Fruit fly (Drosophila melanogaster) whole organism, embryonic: ENCODE data around the gene MTPAP.
A peak's percentile ranks its signal among the peaks of the same experiment; 100 is the strongest.

Source experiments
- Aef1 ChIP-seq: fragments of 200-800 bp; sonication (Bioruptor generic); IDR thresholded peaks from 3 replicates; pipeline ENCODE4 v1.3.6; 2022; ENCODE audit warnings: missing biosample characterization, missing genetic modification characterization
- Atf3 ChIP-seq: fragments of 200-800 bp; sonication (Bioruptor generic); optimal IDR thresholded peaks from 3 replicates; lab custom pipeline; 2016; ENCODE audit warnings: missing biosample characterization, missing genetic modification characterization
- Bteb2 ChIP-seq: fragments of 200-800 bp; sonication (Bioruptor generic); optimal IDR thresholded peaks from 2 replicates; lab custom pipeline; 2016; ENCODE audit warnings: missing biosample characterization, missing genetic modification characterization
- CG10543 ChIP-seq: fragments of 200-800 bp; sonication (Bioruptor generic); optimal IDR thresholded peaks from 3 replicates; lab custom pipeline; 2017; ENCODE audit warnings: missing biosample characterization, mild to moderate bottlenecking, missing genetic modification characterization, moderate library complexity
- CG11247 ChIP-seq: fragments of 200-800 bp; sonication (Bioruptor generic); IDR thresholded peaks from 2 replicates; pipeline ENCODE4 v1.3.6; 2022; ENCODE audit warnings: missing biosample characterization, missing genetic modification characterization
- CG11723 ChIP-seq: fragments of 200-800 bp; sonication (Bioruptor generic); optimal IDR thresholded peaks from 2 replicates; lab custom pipeline; 2017; ENCODE audit warnings: missing biosample characterization, mild to moderate bottlenecking, missing genetic modification characterization
- CG14710 ChIP-seq: fragments of 200-800 bp; sonication (Bioruptor generic); optimal IDR thresholded peaks from 3 replicates; lab custom pipeline; 2019; ENCODE audit warnings: missing biosample characterization, mild to moderate bottlenecking, missing genetic modification characterization, moderate library complexity
- CG15073 ChIP-seq: fragments of 200-800 bp; sonication (Bioruptor generic); optimal IDR thresholded peaks from 2 replicates; lab custom pipeline; 2016; ENCODE audit warnings: missing biosample characterization, missing genetic modification characterization
- CG16813 ChIP-seq: fragments of 200-800 bp; sonication (Bioruptor generic); IDR thresholded peaks from 3 replicates; pipeline ENCODE4 v1.3.6; 2022; ENCODE audit warnings: missing biosample characterization, missing genetic modification characterization; ENCODE audit not compliant: partially characterized antibody
- CG18476 ChIP-seq: fragments of 200-800 bp; sonication (Bioruptor generic); optimal IDR thresholded peaks from 2 replicates; lab custom pipeline; 2016; ENCODE audit warnings: missing biosample characterization, mild to moderate bottlenecking, missing genetic modification characterization
- CG2875 ChIP-seq: fragments of 200-800 bp; sonication (Bioruptor generic); optimal IDR thresholded peaks from 2 replicates; lab custom pipeline; 2017; ENCODE audit warnings: missing biosample characterization, mild to moderate bottlenecking, missing genetic modification characterization, missing genetic modification reagents
- CG30020 ChIP-seq: fragments of 200-800 bp; optimal IDR thresholded peaks from 2 replicates; lab custom pipeline; 2019; ENCODE audit warnings: missing biosample characterization, mild to moderate bottlenecking, missing genetic modification characterization, moderate library complexity
- CG30431 ChIP-seq: fragments of 200-800 bp; sonication (Bioruptor generic); optimal IDR thresholded peaks from 2 replicates; lab custom pipeline; 2017; ENCODE audit warnings: missing biosample characterization, missing genetic modification characterization
- CG3281 ChIP-seq: fragments of 200-800 bp; sonication (Bioruptor generic); optimal IDR thresholded peaks from 3 replicates; lab custom pipeline; 2017; ENCODE audit warnings: missing biosample characterization, mild to moderate bottlenecking, missing genetic modification characterization
- CG3847 ChIP-seq: fragments of 200-800 bp; sonication (Bioruptor generic); IDR thresholded peaks from 2 replicates; pipeline ENCODE4 v1.3.6; 2022; ENCODE audit warnings: missing biosample characterization, missing genetic modification characterization
- CG4404 ChIP-seq: fragments of 200-800 bp; sonication (Bioruptor generic); IDR thresholded peaks from 2 replicates; pipeline ENCODE4 v1.3.6; 2022; ENCODE audit warnings: missing biosample characterization, missing genetic modification characterization
- CG5180 ChIP-seq: fragments of 200-800 bp; sonication (Bioruptor generic); optimal IDR thresholded peaks from 3 replicates; lab custom pipeline; 2017; ENCODE audit warnings: missing biosample characterization, missing genetic modification characterization, mild to moderate bottlenecking, moderate library complexity, missing genetic modification reagents
- CG6683 ChIP-seq: fragments of 200-800 bp; sonication (Bioruptor generic); optimal IDR thresholded peaks from 2 replicates; lab custom pipeline; 2017; ENCODE audit warnings: missing biosample characterization, mild to moderate bottlenecking, missing genetic modification characterization, missing genetic modification reagents
- CG6765 ChIP-seq: fragments of 200-800 bp; sonication (Bioruptor generic); optimal IDR thresholded peaks from 3 replicates; lab custom pipeline; 2017; ENCODE audit warnings: missing biosample characterization, mild to moderate bottlenecking, missing genetic modification characterization
- CG8089 ChIP-seq: fragments of 200-800 bp; sonication (Bioruptor generic); optimal IDR thresholded peaks from 3 replicates; lab custom pipeline; 2016; ENCODE audit warnings: missing biosample characterization, missing genetic modification characterization
- CG8359 ChIP-seq: fragments of 200-800 bp; sonication (Bioruptor generic); optimal IDR thresholded peaks from 2 replicates; lab custom pipeline; 2017; ENCODE audit warnings: missing biosample characterization, mild to moderate bottlenecking, missing genetic modification characterization, borderline replicate concordance
- CG8944 ChIP-seq: fragments of 200-800 bp; sonication (Bioruptor generic); optimal IDR thresholded peaks from 3 replicates; lab custom pipeline; 2016; ENCODE audit warnings: missing biosample characterization, missing genetic modification characterization
- CG9437 ChIP-seq: fragments of 200-800 bp; sonication (Bioruptor generic); optimal IDR thresholded peaks from 2 replicates; lab custom pipeline; 2018; ENCODE audit warnings: missing biosample characterization, mild to moderate bottlenecking, missing genetic modification characterization
- CG9932 ChIP-seq: fragments of 200-800 bp; sonication (Bioruptor generic); IDR thresholded peaks from 2 replicates; pipeline ENCODE4 v1.3.6; 2022; ENCODE audit warnings: missing biosample characterization, missing genetic modification characterization
- CkIIα-i1 ChIP-seq: fragments of 200-800 bp; sonication (Bioruptor generic); IDR thresholded peaks from 2 replicates; pipeline ENCODE4 v1.3.6; 2022; ENCODE audit warnings: missing biosample characterization, missing genetic modification characterization
- HLH3B ChIP-seq: fragments of 200-800 bp; sonication (Bioruptor generic); IDR thresholded peaks from 2 replicates; pipeline ENCODE4 v1.3.6; 2022; ENCODE audit warnings: missing biosample characterization, missing genetic modification characterization
- Hmr ChIP-seq: fragments of 200-800 bp; sonication (Bioruptor generic); optimal IDR thresholded peaks from 3 replicates; lab custom pipeline; 2017; ENCODE audit warnings: mild to moderate bottlenecking, missing biosample characterization, missing genetic modification reagents, missing genetic modification characterization
- Hr51 ChIP-seq, 2 experiments: fragments of 200-800 bp; sonication (Bioruptor generic); optimal IDR thresholded peaks; 2 replicates in 1 of 2; 3 replicates in 1 of 2; lab custom pipeline; 2016 to 2018; ENCODE audit warnings: missing biosample characterization in 2 of 2, missing genetic modification characterization in 2 of 2, mild to moderate bottlenecking in 1 of 2, moderate library complexity in 1 of 2
- Hsf ChIP-seq: fragments of 200-800 bp; sonication (Bioruptor generic); optimal IDR thresholded peaks from 3 replicates; lab custom pipeline; 2016; ENCODE audit warnings: missing biosample characterization, missing genetic modification characterization
- Jarid2 ChIP-seq: fragments of 200-800 bp; sonication (Bioruptor generic); optimal IDR thresholded peaks from 3 replicates; lab custom pipeline; 2017; ENCODE audit warnings: mild to moderate bottlenecking, missing biosample characterization, missing genetic modification reagents, missing genetic modification characterization
- NC2β ChIP-seq: fragments of 200-800 bp; sonication (Bioruptor generic); optimal IDR thresholded peaks from 2 replicates; lab custom pipeline; 2016; ENCODE audit warnings: missing biosample characterization, missing genetic modification characterization
- Sox100B ChIP-seq: fragments of 200-800 bp; sonication (Bioruptor generic); optimal IDR thresholded peaks from 3 replicates; lab custom pipeline; 2018; ENCODE audit warnings: missing biosample characterization, mild to moderate bottlenecking, missing genetic modification characterization
- ac ChIP-seq: fragments of 200-800 bp; sonication (Bioruptor generic); optimal IDR thresholded peaks from 3 replicates; lab custom pipeline; 2017; ENCODE audit warnings: missing biosample characterization, mild to moderate bottlenecking, missing genetic modification characterization
- bcd ChIP-seq: fragments of 200-800 bp; sonication (Bioruptor generic); optimal IDR thresholded peaks from 2 replicates; lab custom pipeline; 2017; ENCODE audit warnings: missing biosample characterization, mild to moderate bottlenecking, missing genetic modification characterization
- cas ChIP-seq: fragments of 200-800 bp; sonication (Bioruptor generic); IDR thresholded peaks from 2 replicates; pipeline ENCODE4 v1.3.6; 2022; ENCODE audit warnings: missing biosample characterization, missing genetic modification characterization
- cwo ChIP-seq: fragments of 200-800 bp; sonication (Bioruptor generic); optimal IDR thresholded peaks from 3 replicates; lab custom pipeline; 2017; ENCODE audit warnings: missing biosample characterization, missing genetic modification characterization, mild to moderate bottlenecking, moderate library complexity, missing genetic modification reagents
- fd3F ChIP-seq: fragments of 200-800 bp; sonication (Bioruptor generic); optimal IDR thresholded peaks from 2 replicates; lab custom pipeline; 2018; ENCODE audit warnings: missing biosample characterization, mild to moderate bottlenecking, missing genetic modification characterization, moderate library complexity
- grau ChIP-seq: fragments of 200-800 bp; optimal IDR thresholded peaks from 3 replicates; lab custom pipeline; 2019; ENCODE audit warnings: missing biosample characterization, mild to moderate bottlenecking, missing genetic modification characterization, moderate library complexity
- ind ChIP-seq: fragments of 200-800 bp; sonication (Bioruptor generic); optimal IDR thresholded peaks from 3 replicates; lab custom pipeline; 2016; ENCODE audit warnings: missing biosample characterization, missing genetic modification characterization
- klu ChIP-seq: fragments of 200-800 bp; sonication (Bioruptor generic); IDR thresholded peaks from 2 replicates; pipeline ENCODE4 v1.3.6; 2022; ENCODE audit warnings: missing biosample characterization, missing genetic modification characterization
- lab ChIP-seq: fragments of 200-800 bp; sonication (Bioruptor generic); optimal IDR thresholded peaks from 3 replicates; lab custom pipeline; 2017; ENCODE audit warnings: missing biosample characterization, missing genetic modification characterization, mild to moderate bottlenecking, moderate library complexity, missing genetic modification reagents
- pan ChIP-seq, 4 experiments: fragments of >200 bp in 3 of 4; fragments of 200-800 bp in 1 of 4; sonication (Bioruptor generic) in 1 of 4; optimal IDR thresholded peaks in 3 of 4; IDR thresholded peaks in 1 of 4; 2 replicates each; pipeline versions ENCODE4 v1.3.6 to Lab custom; 2017 to 2022; ENCODE audit warnings: missing biosample characterization in 2 of 4, missing genetic modification characterization in 2 of 4, mixed read lengths in 1 of 4
- peb ChIP-seq: fragments of 200-800 bp; sonication (Bioruptor generic); IDR thresholded peaks from 2 replicates; pipeline ENCODE4 v1.3.6; 2022; ENCODE audit warnings: missing biosample characterization, missing genetic modification characterization
- sna ChIP-seq: fragments of 200-800 bp; sonication (Bioruptor generic); IDR thresholded peaks from 2 replicates; pipeline ENCODE4 v1.3.6; 2022; ENCODE audit warnings: missing biosample characterization, missing genetic modification characterization; ENCODE audit not compliant: partially characterized antibody
- so ChIP-seq: fragments of 200-800 bp; sonication (Bioruptor generic); IDR thresholded peaks from 3 replicates; pipeline ENCODE4 v1.3.6; 2022; ENCODE audit warnings: missing biosample characterization, missing genetic modification characterization
- sob ChIP-seq: fragments of 200-800 bp; sonication (Bioruptor generic); IDR thresholded peaks from 2 replicates; pipeline ENCODE4 v1.3.6; 2022; ENCODE audit warnings: missing biosample characterization, missing genetic modification characterization
- unpg ChIP-seq: fragments of 200-800 bp; sonication (Bioruptor generic); optimal IDR thresholded peaks from 3 replicates; lab custom pipeline; 2018; ENCODE audit warnings: missing biosample characterization, mild to moderate bottlenecking, missing genetic modification characterization, moderate library complexity
- zf30C ChIP-seq: fragments of 200-800 bp; sonication (Bioruptor generic); optimal IDR thresholded peaks from 3 replicates; lab custom pipeline; 2018; ENCODE audit warnings: missing biosample characterization, mild to moderate bottlenecking, missing genetic modification characterization

Gene MTPAP

dm6 chrX:1398455-1399055, 49.4 kb upstream of the MTPAP start (continued):
- TF ChIP-seq CG14710, result peak; percentile 20
- peak; percentile 32; the same call in 1 of the 2 replicates for TF ChIP-seq klu (GFP tag; lab: Robert Waterston, UW)
- peak; percentile 56; the same call in 2 of the 3 replicates for TF ChIP-seq Aef1 (GFP tag; lab: Robert Waterston, UW)
- peak; percentile 71 for TF ChIP-seq bcd
- TF ChIP-seq CG8089 (GFP tag; lab: Kevin White, UChicago), result peak; percentile 41
- no peak for TF ChIP-seq ac
- no peak for TF ChIP-seq CG30020 (tag; lab: Kevin White, UChicago)
- no peak for TF ChIP-seq CG8359 (GFP tag; lab: Kevin White, UChicago)
- peak; percentile 98 for TF ChIP-seq grau (tag; lab: Kevin White, UChicago)
- peak; percentile 67 for TF ChIP-seq CG9932 (GFP tag; lab: Robert Waterston, UW)
- TF ChIP-seq CG30431, result peak; percentile 57
- peak; percentile 65 for TF ChIP-seq lab
- TF ChIP-seq HLH3B, result peak; percentile 60
- no peak for TF ChIP-seq CG10543 (GFP tag; lab: Kevin White, UChicago)
- peak; percentile 59 for TF ChIP-seq CG4404 (GFP tag; lab: Robert Waterston, UW)
- TF ChIP-seq Hmr (GFP tag; lab: Kevin White, UChicago), result peak; percentile 71
- peak; percentile 33 for TF ChIP-seq CG18476 (GFP tag; lab: Kevin White, UChicago)
- TF ChIP-seq so (GFP tag; lab: Robert Waterston, UW), result 0 out of 3 replicates have a peak, but pooled peaks have one; percentile 36
- TF ChIP-seq CG11247 (GFP tag; lab: Robert Waterston, UW), result peak; percentile 57; the same call in 1 of the 2 replicates
- TF ChIP-seq Bteb2 (GFP tag; lab: Kevin White, UChicago), result no peak
- no peak for TF ChIP-seq sna (GFP tag; lab: Robert Waterston, UW)
- TF ChIP-seq sob, result peak; percentile 65
- peak; percentile 31 for TF ChIP-seq Atf3 (GFP tag; lab: Kevin White, UChicago)
- TF ChIP-seq fd3F (GFP tag; lab: Kevin White, UChicago), result peak; percentile 52
- no peak for TF ChIP-seq cas (GFP tag; lab: Robert Waterston, UW)
- TF ChIP-seq NC2β (GFP tag; lab: Kevin White, UChicago), result no peak
- TF ChIP-seq CG16813, result no peak
- TF ChIP-seq CG9437 (GFP tag; lab: Kevin White, UChicago), result peak; percentile 31
- no peak for TF ChIP-seq zf30C (GFP tag; lab: Kevin White, UChicago)
- TF ChIP-seq CG8944 (GFP tag; lab: Kevin White, UChicago), result peak; percentile 53
- no peak for TF ChIP-seq Jarid2 (GFP tag; lab: Kevin White, UChicago)
- TF ChIP-seq ind (GFP tag; lab: Kevin White, UChicago), result peak; percentile 76
- no peak for TF ChIP-seq CG11723
- TF ChIP-seq unpg (GFP tag; lab: Kevin White, UChicago), result peak; percentile 59
- TF ChIP-seq Sox100B (GFP tag; lab: Kevin White, UChicago), result no peak
- TF ChIP-seq CkIIα-i1, result no peak
- no peak for TF ChIP-seq CG5180 (GFP tag; lab: Kevin White, UChicago)
- peak; percentile 50 for TF ChIP-seq CG3847 (GFP tag; lab: Robert Waterston, UW)
- no peak for TF ChIP-seq CG6683 (GFP tag; lab: Kevin White, UChicago)
- no peak for TF ChIP-seq CG6765 (GFP tag; lab: Kevin White, UChicago)
- TF ChIP-seq pan (optimal IDR thresholded peaks at IDR 0.05; lab: Kevin White, UChicago), result no peak
- TF ChIP-seq pan (GFP tag; optimal IDR thresholded peaks at IDR 0.05 in 1 of 2, IDR thresholded peaks at IDR 0.05 in 1 of 2), result peak in 1 of 2 experiments; percentile 70
- TF ChIP-seq cwo (GFP tag; lab: Kevin White, UChicago), result peak; percentile 32
- TF ChIP-seq Hsf, result peak; percentile 59
- TF ChIP-seq Hr51 (GFP tag; optimal IDR thresholded peaks at IDR 0.05; lab: Kevin White, UChicago), result peak; percentile 38 to 65
- TF ChIP-seq CG2875 (GFP tag; lab: Kevin White, UChicago), result peak; percentile 55
- peak; percentile 55 for TF ChIP-seq CG3281
- no peak for TF ChIP-seq CG15073 (GFP tag; lab: Kevin White, UChicago)
- TF ChIP-seq peb (GFP tag; lab: Robert Waterston, UW), result peak; percentile 49
